Worm (Caenorhabditis elegans) whole organism, L1 larva: ENCODE data around the gene C07B5.2.
A peak's percentile ranks its signal among the peaks of the same experiment; 100 is the strongest.

ENCODE experiments used
- Y116A8C.19 ChIP-seq: sonication (generic microtip); optimal IDR thresholded peaks from 2 replicates; lab custom pipeline; 2016; ENCODE audit warnings: missing compliant biosample characterization, missing genetic modification characterization, borderline replicate concordance
- alr-1 ChIP-seq: fragments of 200-800 bp; sonication (Bioruptor generic); optimal IDR thresholded peaks from 2 replicates; lab custom pipeline; 2018; ENCODE audit warnings: borderline replicate concordance, mild to moderate bottlenecking, missing genetic modification characterization, missing compliant biosample characterization
- aly-2 ChIP-seq: fragments of 150-350 bp; optimal IDR thresholded peaks from 2 replicates; lab custom pipeline; 2014; ENCODE audit warnings: missing biosample characterization, missing genetic modification characterization
- ceh-8 ChIP-seq: fragments of 200-800 bp; sonication (Bioruptor generic); optimal IDR thresholded peaks from 2 replicates; lab custom pipeline; 2018; ENCODE audit warnings: mild to moderate bottlenecking, missing genetic modification characterization, moderate library complexity, missing compliant biosample characterization
- dsc-1 ChIP-seq: sonication (generic microtip); optimal IDR thresholded peaks from 2 replicates; lab custom pipeline; 2016; ENCODE audit warnings: mild to moderate bottlenecking, missing genetic modification characterization, missing compliant biosample characterization
- efl-1 ChIP-seq, 4 experiments: fragments of 150-350 bp; optimal IDR thresholded peaks in 3 of 4; peaks in 1 of 4; 1 replicate in 1 of 4; 2 replicates in 3 of 4; lab custom pipeline; 2014; ENCODE audit warnings: missing biosample characterization in 2 of 4, missing genetic modification characterization in 2 of 4, missing genetic modification reagents in 2 of 4
- egl-13 ChIP-seq: sonication (generic microtip); optimal IDR thresholded peaks from 2 replicates; lab custom pipeline; 2016; ENCODE audit warnings: missing genotype, missing genetic modification reagents, missing genetic modification characterization, missing compliant biosample characterization
- elt-2 ChIP-seq: sonication (generic microtip); optimal IDR thresholded peaks from 2 replicates; lab custom pipeline; 2016; ENCODE audit warnings: missing genetic modification characterization, mild to moderate bottlenecking, inconsistent platforms, missing compliant biosample characterization, missing genetic modification reagents
- ets-5 ChIP-seq: fragments of 200-800 bp; sonication (Bioruptor generic); IDR thresholded peaks from 2 replicates; pipeline ENCODE4 v1.3.6; 2022; ENCODE audit warnings: missing genetic modification characterization, missing compliant biosample characterization
- fkh-8 ChIP-seq: sonication (generic microtip); optimal IDR thresholded peaks from 2 replicates; lab custom pipeline; 2016; ENCODE audit warnings: mild to moderate bottlenecking, missing genetic modification characterization, missing compliant biosample characterization
- hpl-2 ChIP-seq: fragments of 150-350 bp; optimal IDR thresholded peaks from 2 replicates; lab custom pipeline; 2014; ENCODE audit warnings: missing biosample characterization, missing genetic modification reagents, missing genetic modification characterization
- irx-1 ChIP-seq: sonication (generic microtip); optimal IDR thresholded peaks from 2 replicates; lab custom pipeline; 2016; ENCODE audit warnings: missing genetic modification characterization, missing compliant biosample characterization
- lin-14 ChIP-seq: fragments of 200-800 bp; sonication (Bioruptor generic); optimal IDR thresholded peaks from 2 replicates; lab custom pipeline; 2018; ENCODE audit warnings: mild to moderate bottlenecking, missing genetic modification characterization, moderate library complexity, missing compliant biosample characterization
- mef-2 ChIP-seq: fragments of 150-350 bp; optimal IDR thresholded peaks from 2 replicates; lab custom pipeline; 2014; ENCODE audit warnings: missing biosample characterization, missing genetic modification characterization
- mep-1 ChIP-seq: fragments of 150-350 bp; optimal IDR thresholded peaks from 2 replicates; lab custom pipeline; 2014; ENCODE audit warnings: missing biosample characterization, missing genetic modification characterization
- nhr-12 ChIP-seq: sonication (generic microtip); optimal IDR thresholded peaks from 2 replicates; lab custom pipeline; 2017; ENCODE audit warnings: missing biosample characterization, missing genetic modification characterization
- nhr-19 ChIP-seq: fragments of 200-800 bp; sonication (Bioruptor generic); conservative IDR thresholded peaks from 2 replicates; pipeline ENCODE4 v1.3.6; 2022; ENCODE audit warnings: missing genetic modification characterization, missing compliant biosample characterization
- nhr-20 ChIP-seq: sonication (generic microtip); optimal IDR thresholded peaks from 2 replicates; lab custom pipeline; 2016; ENCODE audit warnings: mild to moderate bottlenecking, missing genetic modification characterization, missing compliant biosample characterization
- nhr-237 ChIP-seq: fragments of 150-350 bp; optimal IDR thresholded peaks from 2 replicates; lab custom pipeline; 2014; ENCODE audit warnings: missing biosample characterization, missing genetic modification characterization
- nhr-47 ChIP-seq: sonication (generic microtip); optimal IDR thresholded peaks from 2 replicates; lab custom pipeline; 2016; ENCODE audit warnings: mild to moderate bottlenecking, missing genetic modification characterization, moderate library complexity, missing compliant biosample characterization
- nhr-71 ChIP-seq: sonication (generic microtip); optimal IDR thresholded peaks from 2 replicates; lab custom pipeline; 2016; ENCODE audit warnings: mild to moderate bottlenecking, missing genetic modification characterization, moderate library complexity, missing compliant biosample characterization
- nhr-85 ChIP-seq: sonication (generic microtip); peaks from one replicate; lab custom pipeline; 2016; ENCODE audit warnings: missing genetic modification characterization, inconsistent platforms, missing compliant biosample characterization
- nhr-90 ChIP-seq: sonication (generic microtip); optimal IDR thresholded peaks from 2 replicates; lab custom pipeline; 2016; ENCODE audit warnings: mild to moderate bottlenecking, missing genetic modification characterization, missing compliant biosample characterization; ENCODE audit not compliant: poor library complexity
- rnt-1 ChIP-seq: sonication (generic microtip); optimal IDR thresholded peaks from 2 replicates; lab custom pipeline; 2016; ENCODE audit warnings: mild to moderate bottlenecking, missing genetic modification characterization, moderate library complexity, missing compliant biosample characterization
- skn-1 ChIP-seq: fragments of 150-350 bp; optimal IDR thresholded peaks from 2 replicates; lab custom pipeline; 2014; ENCODE audit warnings: missing biosample characterization, missing genetic modification characterization
- snu-23 ChIP-seq: sonication (generic microtip); optimal IDR thresholded peaks from 2 replicates; lab custom pipeline; 2016; ENCODE audit warnings: missing genetic modification characterization, missing compliant biosample characterization
- sptf-1 ChIP-seq: fragments of 150-350 bp; optimal IDR thresholded peaks from 2 replicates; lab custom pipeline; 2014; ENCODE audit warnings: missing biosample characterization, missing genetic modification characterization
- sup-37 ChIP-seq: fragments of 200-800 bp; sonication (Bioruptor generic); optimal IDR thresholded peaks from 2 replicates; lab custom pipeline; 2018; ENCODE audit warnings: mild to moderate bottlenecking, missing genetic modification characterization, missing compliant biosample characterization
- swsn-7 ChIP-seq: sonication (generic microtip); optimal IDR thresholded peaks from 2 replicates; lab custom pipeline; 2016; ENCODE audit warnings: missing genetic modification characterization, missing compliant biosample characterization
- unc-30 ChIP-seq: sonication (generic microtip); optimal IDR thresholded peaks from 2 replicates; lab custom pipeline; 2017; ENCODE audit warnings: missing biosample characterization, missing genetic modification characterization
- unc-62 ChIP-seq: fragments of 150-350 bp; optimal IDR thresholded peaks from 2 replicates; lab custom pipeline; 2014; ENCODE audit warnings: missing biosample characterization, missing genetic modification reagents, missing genetic modification characterization
- unc-86 ChIP-seq: sonication (generic microtip); optimal IDR thresholded peaks from 2 replicates; lab custom pipeline; 2016; ENCODE audit warnings: missing genetic modification characterization, missing compliant biosample characterization
- unc-98 ChIP-seq: fragments of 200-800 bp; sonication (Bioruptor generic); IDR thresholded peaks from 2 replicates; pipeline ENCODE4 v1.3.6; 2022; ENCODE audit warnings: missing genetic modification characterization, missing compliant biosample characterization
- vab-15 ChIP-seq: sonication (generic microtip); optimal IDR thresholded peaks from 2 replicates; lab custom pipeline; 2017; ENCODE audit warnings: missing genotype, mild to moderate bottlenecking, missing genetic modification characterization, missing compliant biosample characterization
- zag-1 ChIP-seq: fragments of 150-350 bp; optimal IDR thresholded peaks from 2 replicates; lab custom pipeline; 2014; ENCODE audit warnings: missing biosample characterization, missing genetic modification characterization
- zip-4 ChIP-seq: fragments of 200-800 bp; sonication (Bioruptor generic); optimal IDR thresholded peaks from 2 replicates; lab custom pipeline; 2018; ENCODE audit warnings: mild to moderate bottlenecking, missing genetic modification characterization, moderate library complexity, missing compliant biosample characterization

C07B5.2 gene

ce11 chrX:9517106-9517505, at the start of gene C07B5.2:
TSS of gene C07B5.2 (minus strand) at chrX:9517206.
- no peak for TF ChIP-seq zag-1 (tag; lab: Kevin White, UChicago)
- no peak for TF ChIP-seq dsc-1 (tag; lab: Kevin White, UChicago)
- no peak for TF ChIP-seq nhr-12 (tag; lab: Kevin White, UChicago)
- no peak for TF ChIP-seq unc-30 (tag; lab: Kevin White, UChicago)
- no peak for TF ChIP-seq skn-1 (tag; lab: Kevin White, UChicago)
- no peak for TF ChIP-seq nhr-237 (tag; lab: Kevin White, UChicago)
- TF ChIP-seq ets-5 (GFP tag; lab: Robert Waterston, UW), result no peak

ce11 chrX:9566429-9566828, 49.4 kb upstream of the C07B5.2 start, which contains the start of gene F49E2.2:
TSS of gene F49E2.2 (plus strand) at chrX:9566729.
- TF ChIP-seq swsn-7 (tag; lab: Kevin White, UChicago) (no peak), hpl-2 (GFP tag; lab: Kevin White, UChicago) (no peak), unc-98 (no peak)

- no peak for TF ChIP-seq aly-2
- TF ChIP-seq ceh-8 (GFP tag; lab: Kevin White, UChicago), result no peak
- TF ChIP-seq alr-1 (tag; lab: Kevin White, UChicago), result no peak
- TF ChIP-seq mef-2 (tag; lab: Kevin White, UChicago), result no peak
- no peak for TF ChIP-seq egl-13 (tag; lab: Kevin White, UChicago)
- TF ChIP-seq, all 84 proteins: peak for 0
Observed at ce11 chrX:9565881-9566280, 48.9 kb upstream of the C07B5.2 start, which contains the start of gene moc-5. TSS of gene moc-5 (minus strand) at chrX:9565981.

- TF ChIP-seq Y116A8C.19 (tag; lab: Kevin White, UChicago) (no peak), snu-23 (GFP tag; lab: Kevin White, UChicago) (peak; percentile 17), unc-62 (GFP tag; lab: Kevin White, UChicago) (no peak), egl-13 (tag; lab: Kevin White, UChicago) (no peak), zip-4 (GFP tag; lab: Kevin White, UChicago) (no peak), mep-1 (tag; lab: Kevin White, UChicago) (peak; percentile 22), nhr-47 (tag; lab: Kevin White, UChicago) (peak; percentile 27), sup-37 (GFP tag; lab: Kevin White, UChicago) (no peak), nhr-20 (tag; lab: Kevin White, UChicago) (peak; percentile 34), efl-1 (optimal IDR thresholded peaks at IDR 0.05; lab: Kevin White, UChicago) (no peak), efl-1 (GFP tag; optimal IDR thresholded peaks at IDR 0.05 in 1 of 2; lab: Kevin White, UChicago) (peak in 1 of 2 experiments; percentile 12), rnt-1 (tag; lab: Kevin White, UChicago) (peak; percentile 56), lin-14 (GFP tag; lab: Kevin White, UChicago) (peak; percentile 7), nhr-90 (tag; lab: Kevin White, UChicago) (peak; percentile 52), nhr-19 (peak; percentile 54), nhr-71 (peak; percentile 62), irx-1 (tag; lab: Kevin White, UChicago) (no peak), fkh-8 (tag; lab: Kevin White, UChicago) (no peak), swsn-7 (tag; lab: Kevin White, UChicago) (peak; percentile 26), elt-2 (peak; percentile 27), dsc-1 (tag; lab: Kevin White, UChicago) (peak; percentile 7), unc-86 (tag; lab: Kevin White, UChicago) (no peak), vab-15 (tag; lab: Kevin White, UChicago) (no peak)
Observed at ce11 chrX:9560931-9561330, 43.9 kb upstream of the C07B5.2 start.

ce11 chrX:9556038-9556437, 39.0 kb upstream of the C07B5.2 start:
- no peak for TF ChIP-seq efl-1 (optimal IDR thresholded peaks at IDR 0.05; lab: Kevin White, UChicago)
- peak in 1 of 2 experiments; percentile 73 for TF ChIP-seq efl-1 (GFP tag; optimal IDR thresholded peaks at IDR 0.05 in 1 of 2; lab: Kevin White, UChicago)
- peak; percentile 51 for TF ChIP-seq nhr-85 (tag; lab: Kevin White, UChicago)
- TF ChIP-seq sptf-1 (tag; lab: Kevin White, UChicago), result no peak
